Worm (Caenorhabditis elegans) whole organism, L2 larva: Measurements from ENCODE around the gene fbxa-210.

Experiments
- C34F6.9 ChIP-seq: fragments of 150-350 bp; optimal IDR thresholded peaks from 2 replicates; lab custom pipeline; 2014; ENCODE audit warnings: missing biosample characterization, missing genetic modification characterization
- R02D3.7 ChIP-seq: fragments of 150-350 bp; optimal IDR thresholded peaks from 2 replicates; lab custom pipeline; 2014; ENCODE audit warnings: missing biosample characterization, missing genetic modification characterization
- Y55F3AM.14 ChIP-seq: fragments of 200-800 bp; sonication (Bioruptor generic); optimal IDR thresholded peaks from 2 replicates; lab custom pipeline; 2018; ENCODE audit warnings: mild to moderate bottlenecking, missing genetic modification characterization, missing compliant biosample characterization
- alr-1 ChIP-seq: fragments of 150-350 bp; optimal IDR thresholded peaks from 2 replicates; lab custom pipeline; 2014; ENCODE audit warnings: missing biosample characterization, missing genetic modification characterization
- ama-1 ChIP-seq: fragments of 150-350 bp; optimal IDR thresholded peaks from 2 replicates; lab custom pipeline; 2018; ENCODE audit warnings: inconsistent platforms
- blmp-1 ChIP-seq: sonication (generic microtip); optimal IDR thresholded peaks from 2 replicates; lab custom pipeline; 2017; ENCODE audit warnings: missing genetic modification characterization, mild to moderate bottlenecking, missing compliant biosample characterization, antibody characterized with exemption, moderate library complexity; ENCODE audit not compliant: insufficient read depth
- ceh-16 ChIP-seq: fragments of 150-350 bp; optimal IDR thresholded peaks from 2 replicates; lab custom pipeline; 2014; ENCODE audit warnings: missing biosample characterization, missing genetic modification characterization
- elt-1 ChIP-seq: fragments of 150-350 bp; optimal IDR thresholded peaks from 2 replicates; lab custom pipeline; 2014; ENCODE audit warnings: missing biosample characterization, missing genetic modification characterization
- elt-3 ChIP-seq: sonication (generic microtip); optimal IDR thresholded peaks from 2 replicates; lab custom pipeline; 2017; ENCODE audit warnings: missing biosample characterization, missing genetic modification characterization
- fos-1 ChIP-seq: fragments of 150-350 bp; optimal IDR thresholded peaks from 2 replicates; lab custom pipeline; 2014; ENCODE audit warnings: missing biosample characterization, missing genetic modification characterization
- gmeb-1 ChIP-seq: fragments of 150-350 bp; optimal IDR thresholded peaks from 2 replicates; lab custom pipeline; 2014; ENCODE audit warnings: missing biosample characterization, missing genetic modification characterization
- lin-11 ChIP-seq: fragments of 150-350 bp; sonication (generic microtip); optimal IDR thresholded peaks from 2 replicates; lab custom pipeline; 2014; ENCODE audit warnings: missing biosample characterization, missing genetic modification characterization, inconsistent platforms, mixed read lengths
- lin-13 ChIP-seq: fragments of 150-350 bp; optimal IDR thresholded peaks from 2 replicates; lab custom pipeline; 2014; ENCODE audit warnings: missing biosample characterization, missing genetic modification reagents, missing genetic modification characterization
- lsy-2 ChIP-seq, 2 experiments: fragments of 150-350 bp in 1 of 2; sonication (generic microtip) in 1 of 2; optimal IDR thresholded peaks; 2 replicates each; lab custom pipeline; 2014 to 2017; ENCODE audit warnings: missing biosample characterization in 2 of 2, missing genetic modification characterization in 2 of 2
- mbf-1 ChIP-seq: sonication (generic microtip); optimal IDR thresholded peaks from 2 replicates; lab custom pipeline; 2017; ENCODE audit warnings: missing biosample characterization, missing genetic modification characterization
- mdl-1 ChIP-seq, 2 experiments: fragments of 150-350 bp in 1 of 2; sonication (generic microtip) in 1 of 2; optimal IDR thresholded peaks; 2 replicates each; lab custom pipeline; 2017; ENCODE audit warnings: missing biosample characterization in 2 of 2, missing genetic modification characterization in 2 of 2
- nhr-10 ChIP-seq: sonication (generic microtip); optimal IDR thresholded peaks from 2 replicates; lab custom pipeline; 2017; ENCODE audit warnings: missing biosample characterization, missing genetic modification characterization
- nhr-21 ChIP-seq: fragments of 150-350 bp; optimal IDR thresholded peaks from 2 replicates; lab custom pipeline; 2014; ENCODE audit warnings: missing biosample characterization, missing genetic modification characterization
- nhr-23 ChIP-seq: fragments of 150-350 bp; optimal IDR thresholded peaks from 2 replicates; lab custom pipeline; 2014; ENCODE audit warnings: missing biosample characterization, missing genetic modification reagents, missing genetic modification characterization
- nhr-77 ChIP-seq: fragments of 150-350 bp; optimal IDR thresholded peaks from 2 replicates; lab custom pipeline; 2014; ENCODE audit warnings: missing biosample characterization, missing genetic modification characterization
- peb-1 ChIP-seq: fragments of 150-350 bp; optimal IDR thresholded peaks from 2 replicates; lab custom pipeline; 2014; ENCODE audit warnings: missing biosample characterization, missing genetic modification characterization
- sem-4 ChIP-seq: fragments of 150-350 bp; optimal IDR thresholded peaks from 2 replicates; lab custom pipeline; 2014; ENCODE audit warnings: missing biosample characterization, missing genetic modification reagents, missing genetic modification characterization
- skn-1 ChIP-seq: sonication (generic microtip); optimal IDR thresholded peaks from 2 replicates; lab custom pipeline; 2017; ENCODE audit warnings: missing biosample characterization, missing genetic modification characterization
- sma-9 ChIP-seq, 2 experiments: fragments of 150-350 bp in 1 of 2; sonication (generic microtip) in 1 of 2; optimal IDR thresholded peaks; 2 replicates each; lab custom pipeline; 2014 to 2016; ENCODE audit warnings: missing genetic modification characterization in 2 of 2, mild to moderate bottlenecking in 1 of 2, missing biosample characterization in 1 of 2, missing compliant biosample characterization in 1 of 2, missing genetic modification reagents in 1 of 2, moderate library complexity in 1 of 2
- snpc-4 ChIP-seq: fragments of 150-350 bp; optimal IDR thresholded peaks from 2 replicates; lab custom pipeline; 2014; ENCODE audit warnings: missing biosample characterization, missing genetic modification characterization
- unc-39 ChIP-seq: fragments of 150-350 bp; optimal IDR thresholded peaks from 2 replicates; lab custom pipeline; 2014; ENCODE audit warnings: missing biosample characterization, missing genetic modification characterization
- unc-55 ChIP-seq: fragments of 150-350 bp; sonication (generic microtip); optimal IDR thresholded peaks from 3 replicates; lab custom pipeline; 2014; ENCODE audit warnings: missing biosample characterization, missing genetic modification reagents, missing genetic modification characterization
- ztf-4 ChIP-seq: fragments of 150-350 bp; optimal IDR thresholded peaks from 2 replicates; lab custom pipeline; 2014; ENCODE audit warnings: missing biosample characterization, missing genetic modification characterization

Gene fbxa-210

ce11 chrV:18141161-18141560, 16.0 kb downstream of the fbxa-210 start, which contains the start of gene Y37H2A.11:
Y37H2A.11 (plus strand) TSS chrV:18141461.
- TF ChIP-seq unc-39 (tag; lab: Kevin White, UChicago) (no peak), lin-13 (no peak), nhr-21 (tag; lab: Kevin White, UChicago) (no peak), sem-4 (no peak), nhr-10 (no peak), unc-55 (GFP tag; lab: Kevin White, UChicago) (no peak), alr-1 (tag; lab: Kevin White, UChicago) (no peak), lin-11 (tag; lab: Kevin White, UChicago) (no peak), Y55F3AM.14 (GFP tag; lab: Kevin White, UChicago) (no peak), ceh-16 (tag; lab: Kevin White, UChicago) (no peak), mbf-1 (tag; lab: Kevin White, UChicago) (no peak), peb-1 (no peak), ztf-4 (tag; lab: Kevin White, UChicago) (no peak), snpc-4 (tag; lab: Kevin White, UChicago) (no peak)

DNA sequence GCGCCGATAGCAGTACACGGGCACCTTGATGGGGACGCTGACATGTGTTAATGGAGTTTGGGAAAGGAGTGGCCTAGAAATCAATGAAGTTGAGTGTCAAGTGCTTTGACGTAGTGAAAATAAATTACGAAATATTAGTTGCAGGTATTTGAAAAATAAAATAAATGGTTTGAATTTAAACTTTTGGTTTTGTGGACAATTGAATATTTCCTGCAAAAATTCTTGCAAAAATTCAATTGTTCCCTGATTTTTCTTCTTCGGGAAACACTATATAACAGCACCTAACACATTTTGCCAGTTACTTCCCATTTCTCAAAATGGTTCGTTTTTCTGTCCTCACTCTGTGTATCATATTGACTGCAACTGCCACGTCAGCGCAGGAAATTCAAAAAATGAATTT, 17.4 kb downstream of the fbxa-210 start, which contains the start of gene Y37H2A.13:
Y37H2A.13 (plus strand) TSS at position 301 of the 400 bp plus-strand sequence.
- TF ChIP-seq elt-1 (tag; lab: Kevin White, UChicago): no peak

DNA sequence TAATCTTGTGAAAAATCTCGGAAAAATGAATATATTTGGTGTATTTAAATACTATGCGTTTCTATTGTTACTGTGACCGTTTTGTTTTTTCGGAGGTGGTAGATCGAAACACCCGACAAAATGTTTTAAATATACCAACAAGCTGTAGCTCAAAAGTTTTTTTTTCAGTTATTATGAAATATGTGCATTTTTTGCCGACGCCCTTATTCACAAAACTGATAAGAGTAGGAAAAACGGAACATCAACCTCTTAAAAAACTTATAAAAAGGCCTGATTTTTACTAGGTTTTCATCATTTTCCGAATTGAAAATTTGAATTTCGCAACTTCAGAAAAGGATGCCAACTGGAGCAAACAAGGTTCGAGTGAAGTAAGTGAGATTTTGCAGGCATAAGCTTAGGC, 18.3 kb downstream of the fbxa-210 start, which contains the start of gene Y37H2A.14:
Y37H2A.14 (plus strand) TSS at position 301 of the 400 bp plus-strand sequence.
- TF ChIP-seq peb-1 (no peak), C34F6.9 (tag; lab: Kevin White, UChicago) (no peak), fos-1 (tag; lab: Kevin White, UChicago) (no peak), lsy-2 (tag; optimal IDR thresholded peaks at IDR 0.05; lab: Kevin White, UChicago) (no peak), nhr-77 (tag; lab: Kevin White, UChicago) (no peak), nhr-21 (tag; lab: Kevin White, UChicago) (no peak), alr-1 (tag; lab: Kevin White, UChicago) (no peak), snpc-4 (tag; lab: Kevin White, UChicago) (no peak), ztf-4 (tag; lab: Kevin White, UChicago) (no peak), ama-1 (lab: Kevin White, UChicago) (no peak), nhr-10 (no peak)
- TF ChIP-seq, all 48 proteins: peak for 0

- no peak for TF ChIP-seq elt-3 (tag; lab: Kevin White, UChicago)
- TF ChIP-seq R02D3.7 (tag; lab: Kevin White, UChicago): no peak
- TF ChIP-seq nhr-23 (tag; lab: Kevin White, UChicago): no peak
- no peak for TF ChIP-seq skn-1 (tag; lab: Kevin White, UChicago)
- no peak for TF ChIP-seq ceh-16 (tag; lab: Kevin White, UChicago)
- no peak for TF ChIP-seq gmeb-1 (tag; lab: Kevin White, UChicago)
- TF ChIP-seq nhr-10: no peak
Measured at ce11 chrV:18144442-18144841, 19.3 kb downstream of the fbxa-210 start.

DNA sequence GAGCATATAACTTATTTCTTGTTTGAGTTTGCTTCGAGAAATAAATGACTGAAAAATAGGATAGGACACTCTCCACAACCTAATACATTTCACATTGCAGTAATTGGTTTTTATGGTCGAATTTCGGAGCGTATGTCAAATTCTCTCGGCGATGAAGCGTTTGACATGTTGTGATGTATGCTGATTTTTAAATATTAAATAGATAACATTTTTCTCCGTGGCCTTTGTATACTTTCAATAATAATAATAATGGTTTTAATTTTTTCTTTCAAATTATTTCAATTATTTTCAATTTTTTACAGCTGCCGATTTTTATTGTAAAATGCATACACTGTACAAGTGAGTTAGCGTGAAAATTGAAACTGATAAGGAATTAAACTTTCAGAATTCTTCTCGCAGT, 20.9 kb downstream of the fbxa-210 start, which contains the start of gene C14A6.3:
C14A6.3 (plus strand) TSS at position 301 of the 400 bp plus-strand sequence.
- TF ChIP-seq fos-1 (tag; lab: Kevin White, UChicago) (peak; percentile 4), ama-1 (lab: Kevin White, UChicago) (no peak), C34F6.9 (tag; lab: Kevin White, UChicago) (no peak), lsy-2 (tag; optimal IDR thresholded peaks at IDR 0.05; lab: Kevin White, UChicago) (no peak), mdl-1 (tag; optimal IDR thresholded peaks at IDR 0.05; lab: Kevin White, UChicago) (no peak)

- TF ChIP-seq blmp-1 (tag; lab: Kevin White, UChicago) (no peak), sma-9 (GFP tag; optimal IDR thresholded peaks at IDR 0.05; lab: Kevin White, UChicago) (peak; percentile 13), sma-9 (tag; optimal IDR thresholded peaks at IDR 0.05; lab: Kevin White, UChicago) (no peak), sem-4 (no peak)
- TF ChIP-seq, all 48 proteins: peak for 1
Measured at ce11 chrV:18157707-18158106, 32.5 kb downstream of the fbxa-210 start, which contains the start of gene clec-48. clec-48 (plus strand) TSS chrV:18158026.

- TF ChIP-seq elt-1 (tag; lab: Kevin White, UChicago): no peak
- no peak for TF ChIP-seq ztf-4 (tag; lab: Kevin White, UChicago)
- no peak for TF ChIP-seq peb-1
- TF ChIP-seq R02D3.7 (tag; lab: Kevin White, UChicago): no peak
Measured at ce11 chrV:18158172-18158571, 33.0 kb downstream of the fbxa-210 start.
